Fruit fly (Drosophila melanogaster): ENCODE measurements around the gene CG34302.

The CG34302 gene

DNA sequence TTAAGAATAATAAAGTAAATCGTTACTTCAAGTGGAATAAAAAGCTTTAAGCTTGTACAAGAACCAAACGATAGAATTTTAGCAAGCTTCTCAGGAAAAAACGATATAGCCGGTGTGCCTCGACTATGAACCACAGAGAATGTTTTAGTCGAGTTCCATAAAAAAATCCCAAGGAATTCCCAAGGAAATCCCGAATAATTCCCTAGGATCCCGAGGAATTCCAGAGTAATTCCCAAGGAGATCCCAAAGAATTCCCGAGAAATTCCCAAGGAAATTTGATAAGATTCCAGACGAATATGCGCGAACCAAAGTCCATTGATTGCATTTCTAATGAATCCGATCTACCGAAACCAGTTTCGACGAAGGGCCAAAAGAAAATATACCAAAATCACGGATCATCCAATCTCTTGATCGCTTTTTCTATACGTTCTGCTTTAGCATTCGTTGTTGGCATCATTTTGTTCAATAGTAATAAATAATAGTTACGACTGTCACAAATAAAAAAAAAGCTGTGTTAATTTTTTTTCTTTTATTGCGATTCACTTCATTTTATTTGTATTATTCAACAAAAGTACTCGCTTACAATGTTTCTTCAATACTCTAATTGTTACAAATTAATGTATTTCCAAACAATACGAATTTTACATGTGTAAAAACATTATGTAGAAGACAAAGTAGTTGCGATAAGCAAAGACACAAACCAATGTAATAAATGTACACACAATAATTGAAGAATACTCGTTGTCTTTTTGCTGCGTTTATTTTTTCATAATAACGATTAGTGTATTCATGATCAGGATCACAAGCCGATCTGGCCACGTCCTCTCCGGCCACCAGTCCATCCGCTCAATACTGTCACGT is 45.1 kb upstream of the CG34302 start (continued):
- peak; percentile 10 for TF ChIP-seq Hmr (GFP tag; optimal IDR thresholded peaks at IDR 0.05)
- no peak for TF ChIP-seq Ada2b (GFP tag; IDR thresholded peaks at IDR 0.05)
- TF ChIP-seq cato (GFP tag; optimal IDR thresholded peaks at IDR 0.05; ENCODE audit: borderline replicate concordance), result no peak
- no peak for TF ChIP-seq stc (GFP tag; IDR thresholded peaks at IDR 0.05)
- TF ChIP-seq CG2120 (GFP tag; optimal IDR thresholded peaks at IDR 0.05), result no peak
- TF ChIP-seq CG18764 (GFP tag; optimal IDR thresholded peaks at IDR 0.05), result no peak
- no peak for TF ChIP-seq gsb (GFP tag; IDR thresholded peaks at IDR 0.05)
- no peak for TF ChIP-seq CG10321 (GFP tag; IDR thresholded peaks at IDR 0.05)
- no peak for TF ChIP-seq CG12299 (tag; optimal IDR thresholded peaks at IDR 0.05)
- no peak for TF ChIP-seq CG11504 (tag; optimal IDR thresholded peaks at IDR 0.05)
- no peak for TF ChIP-seq Mad (GFP tag; optimal IDR thresholded peaks at IDR 0.05)
- TF ChIP-seq Pdp1 (GFP tag; optimal IDR thresholded peaks at IDR 0.05), result peak in 1 of 2 experiments; percentile 35
- no peak for TF ChIP-seq Rx (GFP tag; IDR thresholded peaks at IDR 0.05)
- TF ChIP-seq NK7.1 (GFP tag; optimal IDR thresholded peaks at IDR 0.05), result no peak
- no peak for TF ChIP-seq ab (GFP tag; optimal IDR thresholded peaks at IDR 0.05)
- no peak for TF ChIP-seq gsb-n (tag; optimal IDR thresholded peaks at IDR 0.05)
- TF ChIP-seq CG17568 (GFP tag; optimal IDR thresholded peaks at IDR 0.05), result no peak
- no peak for TF ChIP-seq MTF-1 (GFP tag; optimal IDR thresholded peaks at IDR 0.05; ENCODE audit: borderline replicate concordance)
- no peak for TF ChIP-seq Kr (GFP tag; optimal IDR thresholded peaks at IDR 0.05)
- TF ChIP-seq sug (tag; optimal IDR thresholded peaks at IDR 0.05), result no peak
- no peak for TF ChIP-seq NFAT (GFP tag; IDR thresholded peaks at IDR 0.05)
- no peak for TF ChIP-seq Sin3A (optimal IDR thresholded peaks at IDR 0.05)
- TF ChIP-seq pho (GFP tag; optimal IDR thresholded peaks at IDR 0.05), result no peak
- peak; percentile 49 for TF ChIP-seq CG1603 (tag; optimal IDR thresholded peaks at IDR 0.05)
- TF ChIP-seq sob (GFP tag; IDR thresholded peaks at IDR 0.05), result no peak
- TF ChIP-seq CG17829 (tag; optimal IDR thresholded peaks at IDR 0.05), result peak; percentile 14
- no peak for TF ChIP-seq Ets97D (GFP tag; optimal IDR thresholded peaks at IDR 0.05)
- TF ChIP-seq unc-4 (GFP tag; IDR thresholded peaks at IDR 0.05; ENCODE audit: partially characterized antibody), result no peak
- no peak for TF ChIP-seq so (GFP tag; IDR thresholded peaks at IDR 0.05)
- peak; percentile 83 for TF ChIP-seq CTCF (GFP tag; optimal IDR thresholded peaks at IDR 0.05)
- no peak for TF ChIP-seq sqz (GFP tag; optimal IDR thresholded peaks at IDR 0.05)
- no peak for TF ChIP-seq CG14965 (GFP tag; optimal IDR thresholded peaks at IDR 0.05; ENCODE audit: borderline replicate concordance)
- no peak for TF ChIP-seq Atf3 (GFP tag; optimal IDR thresholded peaks at IDR 0.05)
- no peak for TF ChIP-seq CG12391 (tag; optimal IDR thresholded peaks at IDR 0.05)
- TF ChIP-seq CG12071 (GFP tag; optimal IDR thresholded peaks at IDR 0.05), result no peak
- no peak for TF ChIP-seq h (optimal IDR thresholded peaks at IDR 0.05)
- TF ChIP-seq dmrt99B (tag; optimal IDR thresholded peaks at IDR 0.05), result no peak
- TF ChIP-seq ro (GFP tag; IDR thresholded peaks at IDR 0.05), result no peak
- peak; percentile 32 for TF ChIP-seq CG10267 (tag; optimal IDR thresholded peaks at IDR 0.05)
- TF ChIP-seq lilli (GFP tag; optimal IDR thresholded peaks at IDR 0.05), result no peak
- no peak for TF ChIP-seq Dp (GFP tag; optimal IDR thresholded peaks at IDR 0.05)
- no peak for TF ChIP-seq CG31441 (GFP tag; IDR thresholded peaks at IDR 0.05)
- TF ChIP-seq az2 (GFP tag; optimal IDR thresholded peaks at IDR 0.05), result no peak
- TF ChIP-seq sens-2 (GFP tag; IDR thresholded peaks at IDR 0.05), result no peak
- TF ChIP-seq CG34422 (GFP tag; IDR thresholded peaks at IDR 0.05), result no peak
- no peak for TF ChIP-seq NC2α (GFP tag; optimal IDR thresholded peaks at IDR 0.05)
- no peak for TF ChIP-seq vnd (GFP tag; IDR thresholded peaks at IDR 0.05; ENCODE audit: partially characterized antibody)
- TF ChIP-seq Abd-B (GFP tag; optimal IDR thresholded peaks at IDR 0.05), result peak; percentile 12
- TF ChIP-seq Hr78 (GFP tag; optimal IDR thresholded peaks at IDR 0.05), result no peak
- no peak for TF ChIP-seq CG4282 (GFP tag; optimal IDR thresholded peaks at IDR 0.05)
- no peak for TF ChIP-seq Fer1 (GFP tag; optimal IDR thresholded peaks at IDR 0.05)

All from whole organism, embryonic.